Fruit fly (Drosophila melanogaster): Measurements from ENCODE around the gene CG31465.

Gene CG31465

DNA sequence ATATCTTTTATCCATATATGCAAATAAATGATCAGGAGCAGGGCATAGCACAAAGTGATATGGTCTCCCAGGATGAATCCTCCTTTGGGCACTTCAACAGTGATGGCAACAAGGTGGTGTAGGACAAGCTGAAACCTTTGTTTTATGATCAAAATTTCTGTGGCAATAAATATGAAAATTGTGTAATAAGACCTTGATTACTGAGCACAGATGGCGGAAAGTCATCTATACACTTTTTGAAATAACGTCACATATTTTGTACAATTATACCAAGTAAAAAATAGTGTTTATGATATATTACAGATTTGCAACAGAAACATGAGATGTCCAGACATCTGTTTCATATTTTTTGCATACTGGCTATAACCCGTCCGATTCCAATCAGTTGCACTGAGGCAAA is at the start of gene CG31465:
Gene CG31465, plus strand, starts transcription at position 301 of the 400 bp plus-strand sequence.
- TF ChIP-seq noc (tag; optimal IDR thresholded peaks at IDR 0.05), result no peak

- no peak for TF ChIP-seq noc (tag; optimal IDR thresholded peaks at IDR 0.05)
Observed at dm6 chr3R:21831040-21831439, 49.6 kb upstream of the CG31465 start.

DNA sequence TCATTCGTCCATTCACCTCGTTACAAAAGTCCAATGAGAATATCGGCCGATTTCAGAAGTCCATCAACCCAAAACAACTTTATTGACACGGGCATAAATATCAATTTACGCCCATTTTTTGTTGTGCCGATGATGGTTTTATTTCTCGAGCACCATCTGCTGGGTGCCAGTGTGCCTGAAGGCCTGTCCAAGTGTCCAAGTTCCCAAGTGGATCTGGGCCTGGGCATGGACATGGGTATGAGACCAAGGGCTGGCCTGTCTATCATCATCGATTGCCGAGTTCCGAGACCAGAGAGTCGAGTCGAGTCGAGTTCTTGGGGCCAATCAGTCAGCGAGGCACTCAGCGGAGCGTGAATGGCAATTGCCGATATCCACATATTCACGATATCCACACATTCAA is 48.4 kb upstream of the CG31465 start, which contains the start of gene Gr93a:
Gene Gr93a, plus strand, starts transcription at position 301 of the 400 bp plus-strand sequence.
- TF ChIP-seq noc (tag; optimal IDR thresholded peaks at IDR 0.05), result no peak

DNA sequence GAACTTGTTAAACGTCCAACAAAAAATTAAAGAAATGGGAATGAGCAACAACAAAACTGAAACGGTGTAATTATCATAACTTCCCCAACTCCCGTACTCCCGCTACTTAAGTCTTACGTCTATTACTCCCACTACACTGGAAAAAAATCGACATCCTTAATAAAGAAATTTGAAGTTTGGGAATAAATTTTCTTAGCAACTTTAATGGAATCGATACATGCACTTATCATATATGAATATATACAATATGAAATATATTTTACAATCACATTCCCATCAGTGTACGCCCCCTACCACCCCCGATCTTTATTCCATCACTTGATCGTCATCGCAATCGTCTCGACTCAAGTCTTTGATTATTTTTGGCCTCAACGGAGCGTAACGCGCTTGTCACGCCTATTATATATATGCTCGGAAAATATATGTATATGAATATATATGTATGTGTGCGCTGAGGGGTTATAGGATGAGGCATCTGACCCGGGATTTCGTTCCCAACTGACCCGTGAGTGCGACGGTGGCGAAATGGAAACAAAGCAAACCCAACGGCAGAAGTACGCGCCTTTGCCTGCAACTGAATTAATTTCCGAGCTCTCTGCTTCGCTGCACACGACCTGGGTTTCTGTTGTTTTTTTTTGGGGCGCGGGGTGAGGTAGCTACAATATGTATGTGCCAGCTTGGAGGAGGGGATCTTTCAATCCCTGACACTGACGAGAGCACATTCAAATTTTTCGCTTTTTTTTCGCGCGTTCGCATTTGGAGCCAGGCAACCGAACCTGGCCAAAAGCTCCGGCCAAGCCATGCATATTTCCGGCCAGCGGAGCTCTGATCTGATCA is 46.2 kb upstream of the CG31465 start:
- TF ChIP-seq noc (tag; optimal IDR thresholded peaks at IDR 0.05), result no peak

DNA sequence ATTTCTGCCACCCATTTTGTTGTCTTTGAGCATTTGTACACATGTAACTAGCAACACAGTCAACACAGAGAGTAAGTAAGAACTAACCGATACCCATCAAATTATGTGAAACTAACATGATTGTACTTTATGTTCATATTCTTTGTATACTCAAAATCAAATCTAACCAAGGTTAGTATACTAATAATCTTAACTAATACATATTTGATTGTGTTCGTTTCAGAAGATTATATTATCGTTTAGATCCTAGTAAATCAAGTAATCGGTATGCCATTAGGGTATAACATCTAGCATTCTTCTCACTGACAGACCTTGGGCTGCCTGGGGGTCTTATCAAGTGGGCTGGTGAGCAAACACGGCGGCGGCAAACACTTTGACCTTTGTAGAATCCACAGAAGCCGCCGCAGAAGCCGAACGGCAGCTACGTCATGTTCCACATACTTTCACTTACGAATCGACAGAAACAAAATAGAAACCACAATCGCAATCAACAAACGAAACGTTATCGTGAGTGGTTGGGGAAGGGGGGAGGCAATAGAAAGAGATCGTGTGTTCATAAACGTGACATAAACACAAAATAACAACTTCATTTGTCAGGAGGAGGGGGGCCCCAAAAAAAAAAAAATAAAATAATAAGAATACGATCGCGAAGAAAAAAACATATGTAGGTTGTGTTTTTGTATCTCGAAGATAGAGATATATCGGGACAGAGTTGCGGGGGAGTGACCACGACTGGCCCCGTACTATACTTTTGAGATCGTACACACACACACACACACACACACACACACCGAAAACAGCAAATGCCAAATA is 45.0 kb upstream of the CG31465 start:
- no peak for TF ChIP-seq noc (tag; optimal IDR thresholded peaks at IDR 0.05)

DNA sequence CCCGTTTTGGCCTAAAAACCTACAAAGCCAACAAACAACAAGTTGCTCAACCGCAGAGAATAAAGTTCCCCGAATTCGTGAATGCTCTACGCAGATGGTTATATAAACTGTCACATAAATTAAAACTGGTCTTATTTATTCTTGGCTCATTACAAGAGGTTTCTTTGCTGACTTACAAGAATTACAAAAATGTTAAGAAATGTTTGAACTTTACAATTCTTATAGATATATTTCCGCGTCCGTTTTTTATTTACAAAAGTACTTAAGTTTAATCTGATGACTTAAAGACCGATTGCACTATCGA is 44.5 kb upstream of the CG31465 start:
- no peak for TF ChIP-seq noc (tag; optimal IDR thresholded peaks at IDR 0.05)

- no peak for TF ChIP-seq noc (tag; optimal IDR thresholded peaks at IDR 0.05)
Observed at dm6 chr3R:21836614-21837013, 44.0 kb upstream of the CG31465 start.

DNA sequence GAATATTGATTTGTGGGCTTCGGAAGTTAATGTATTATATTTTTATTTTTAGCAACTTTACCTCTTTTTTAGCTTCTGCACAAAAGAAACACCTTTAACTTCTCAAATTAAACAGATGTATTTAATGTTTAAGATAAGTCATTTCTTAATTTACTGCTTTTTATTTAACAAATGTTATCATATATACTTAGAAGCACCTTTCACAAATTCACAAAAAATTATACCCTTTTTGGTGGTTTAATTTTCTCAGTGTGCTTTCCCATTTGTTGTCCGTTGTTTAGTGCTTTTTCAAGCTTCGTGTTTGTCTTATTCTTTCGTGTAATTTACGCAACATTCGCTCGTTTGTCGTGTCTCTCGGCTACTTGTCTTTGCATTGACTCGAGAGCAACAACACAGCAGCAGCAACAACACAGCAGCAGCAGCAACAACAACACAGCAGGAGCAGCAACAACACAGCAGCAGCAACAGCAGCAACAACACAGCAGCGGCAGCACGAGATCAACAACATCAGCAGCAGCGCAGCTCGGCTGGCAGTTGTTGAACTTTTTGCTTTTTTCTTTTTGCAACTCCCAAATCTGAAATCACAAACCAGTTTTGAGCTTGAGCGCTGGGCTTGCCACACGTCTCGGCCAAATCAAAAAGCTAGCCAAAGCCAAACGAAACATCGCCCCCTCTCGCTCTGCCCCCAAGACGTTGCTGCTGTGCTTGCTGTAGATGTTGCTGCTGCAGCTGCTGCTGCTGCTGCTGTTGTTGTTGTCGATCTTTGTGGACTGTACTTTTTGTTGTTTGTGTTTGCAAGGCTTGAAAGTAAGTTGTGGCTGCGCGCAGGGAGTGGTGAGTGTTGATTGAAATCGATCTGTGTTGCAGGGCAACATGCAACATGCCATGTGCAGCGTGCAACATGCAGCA is 43.3 kb upstream of the CG31465 start:
- TF ChIP-seq noc (tag; optimal IDR thresholded peaks at IDR 0.05), result no peak

DNA sequence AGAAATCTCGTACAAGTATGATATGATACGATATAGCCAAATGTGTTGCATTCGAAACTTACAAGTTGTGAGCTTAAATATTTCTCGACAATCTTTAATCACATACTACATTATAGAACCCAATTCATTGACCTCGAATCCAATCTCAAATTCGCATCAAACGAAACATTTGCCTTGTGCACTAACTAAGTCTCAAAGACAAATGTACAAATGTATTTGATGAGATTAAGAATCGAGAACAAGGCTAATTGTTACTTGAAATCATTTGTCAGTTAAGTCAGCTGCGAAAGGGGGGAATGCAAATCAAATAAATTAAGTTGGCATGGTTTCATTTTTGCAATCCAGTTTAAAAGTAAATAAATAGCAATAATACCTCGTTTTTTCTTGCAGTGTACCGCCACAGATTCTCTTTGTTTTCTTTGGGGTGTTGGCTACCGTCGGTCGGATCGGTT is 42.1 kb upstream of the CG31465 start:
- TF ChIP-seq noc (tag; optimal IDR thresholded peaks at IDR 0.05), result no peak

- TF ChIP-seq noc (tag; optimal IDR thresholded peaks at IDR 0.05), result no peak
Observed at dm6 chr3R:21839636-21840035, 41.0 kb upstream of the CG31465 start.

DNA sequence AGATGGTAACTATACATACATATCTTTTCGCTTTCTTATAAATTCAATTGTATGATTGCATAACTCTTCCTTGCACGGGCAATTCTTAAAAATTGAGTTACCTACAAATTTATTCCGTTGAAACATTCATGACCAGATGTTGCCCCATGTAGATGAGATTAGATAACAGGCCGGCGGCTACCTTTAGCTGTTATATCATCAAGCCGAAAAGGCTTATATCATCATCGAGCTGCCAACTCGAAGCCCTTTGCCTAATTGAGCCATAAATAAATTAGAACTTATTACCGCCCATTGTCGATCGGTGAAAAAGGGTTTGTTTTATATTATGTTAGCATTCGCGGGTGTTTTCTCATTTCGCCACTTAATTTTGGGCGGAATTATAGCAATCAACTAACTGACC is 40.2 kb upstream of the CG31465 start:
- no peak for TF ChIP-seq noc (tag; optimal IDR thresholded peaks at IDR 0.05)

- no peak for TF ChIP-seq noc (tag; optimal IDR thresholded peaks at IDR 0.05)
Observed at dm6 chr3R:21841474-21842376, 38.9 kb upstream of the CG31465 start.

DNA sequence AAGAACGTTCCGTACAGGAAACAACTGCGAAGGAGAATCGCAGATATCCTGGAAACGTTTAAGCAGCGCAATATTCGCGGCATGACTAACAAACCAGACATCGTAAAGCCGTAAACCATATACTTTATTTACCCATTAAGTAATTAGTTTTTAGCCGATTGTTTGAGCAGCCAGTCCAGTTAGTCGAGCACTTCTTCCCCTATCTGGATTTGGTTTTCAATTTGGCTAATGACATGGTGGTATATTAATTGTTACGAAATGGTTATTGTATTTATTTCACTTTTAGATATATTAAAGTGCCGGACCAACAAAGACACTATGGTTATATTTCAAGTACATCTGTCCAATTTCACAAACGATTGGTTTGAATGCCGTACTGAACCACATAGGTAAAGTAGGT is 36.9 kb upstream of the CG31465 start, which contains the start of gene Gr93b:
Gene Gr93b, minus strand, starts transcription at position 101 of the 400 bp plus-strand sequence.
- TF ChIP-seq noc (tag; optimal IDR thresholded peaks at IDR 0.05), result no peak

DNA sequence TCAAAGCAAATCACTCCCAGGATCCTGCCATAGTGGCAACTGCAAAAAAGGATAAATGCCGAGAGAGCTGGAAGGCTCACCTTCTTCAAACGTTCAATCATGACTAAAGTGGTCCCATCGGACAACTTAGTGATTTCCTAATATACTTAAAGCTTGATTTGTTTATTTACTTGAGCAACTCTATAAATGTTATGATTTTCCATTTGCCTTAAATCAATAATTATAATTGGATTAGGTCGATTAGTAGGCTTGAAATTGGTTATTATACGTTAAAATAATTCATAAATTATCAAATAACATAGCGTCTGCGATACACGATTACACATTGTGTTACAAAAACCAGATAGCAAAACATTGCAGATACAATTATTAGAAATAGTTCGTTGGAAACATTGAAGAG is 35.4 kb upstream of the CG31465 start, which contains the start of gene Gr93c:
Gene Gr93c, minus strand, starts transcription at position 101 of the 400 bp plus-strand sequence.
- TF ChIP-seq noc (tag; optimal IDR thresholded peaks at IDR 0.05), result no peak

DNA sequence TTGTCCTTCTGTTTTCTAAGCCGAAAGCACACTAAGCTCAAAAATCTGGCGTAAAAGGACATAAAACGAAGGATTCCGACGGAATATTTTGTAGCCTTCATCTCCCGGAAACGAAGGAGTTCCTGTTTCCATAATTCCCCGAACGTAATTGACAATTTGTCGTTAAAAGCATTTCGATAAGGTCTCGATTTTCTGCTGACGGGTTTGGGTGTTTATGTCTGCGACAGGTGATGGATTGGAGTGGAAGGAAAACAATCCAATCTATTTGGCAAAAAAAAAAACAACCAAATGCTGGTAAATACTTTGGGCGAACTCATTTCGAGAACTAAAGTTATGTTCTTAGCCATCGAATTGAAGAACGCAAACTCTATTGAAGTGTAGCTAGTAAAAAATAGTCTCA is 34.1 kb upstream of the CG31465 start, which contains the start of gene Gr93d:
Gene Gr93d, minus strand, starts transcription at position 101 of the 400 bp plus-strand sequence.
- no peak for TF ChIP-seq noc (tag; optimal IDR thresholded peaks at IDR 0.05)
